Worm (Caenorhabditis elegans): ENCODE data around the gene Y54B9A.1.

- TF ChIP-seq lin-13 (tag; optimal IDR thresholded peaks at IDR 0.05) (no peak), elt-3 (tag; optimal IDR thresholded peaks at IDR 0.05) (no peak), unc-39 (tag; optimal IDR thresholded peaks at IDR 0.05) (no peak), ces-1 (GFP tag; optimal IDR thresholded peaks at IDR 0.05) (no peak), pha-4 (tag; optimal IDR thresholded peaks at IDR 0.05) (no peak)
These were observed 38.5 kb upstream of the Y54B9A.1 start, which contains the start of gene nas-3 for ce11 chrV:9477863-9478262.

Data from whole organism, mixed stage, embryonic.